Worm (Caenorhabditis elegans) whole organism, L2 larva: ENCODE data around the gene srr-3.
A peak's percentile ranks its signal among the peaks of the same experiment; 100 is the strongest.

ENCODE experiments used
- F13H6.1 ChIP-seq: sonication (generic microtip); optimal IDR thresholded peaks from 2 replicates; lab custom pipeline; 2016; ENCODE audit warnings: missing genetic modification characterization, missing compliant biosample characterization
- Y55F3AM.14 ChIP-seq: fragments of 200-800 bp; sonication (Bioruptor generic); optimal IDR thresholded peaks from 2 replicates; lab custom pipeline; 2018; ENCODE audit warnings: mild to moderate bottlenecking, missing genetic modification characterization, missing compliant biosample characterization
- ama-1 ChIP-seq: fragments of 150-350 bp; optimal IDR thresholded peaks from 2 replicates; lab custom pipeline; 2018; ENCODE audit warnings: inconsistent platforms
- blmp-1 ChIP-seq: sonication (generic microtip); optimal IDR thresholded peaks from 2 replicates; lab custom pipeline; 2017; ENCODE audit warnings: missing genetic modification characterization, mild to moderate bottlenecking, missing compliant biosample characterization, antibody characterized with exemption, moderate library complexity; ENCODE audit not compliant: insufficient read depth
- ceh-16 ChIP-seq: fragments of 150-350 bp; optimal IDR thresholded peaks from 2 replicates; lab custom pipeline; 2014; ENCODE audit warnings: missing biosample characterization, missing genetic modification characterization
- ceh-82 ChIP-seq: fragments of 150-350 bp; optimal IDR thresholded peaks from 2 replicates; lab custom pipeline; 2014; ENCODE audit warnings: missing biosample characterization, missing genetic modification characterization
- crh-2 ChIP-seq: sonication (generic microtip); optimal IDR thresholded peaks from 2 replicates; lab custom pipeline; 2017; ENCODE audit warnings: missing biosample characterization, missing genetic modification characterization
- dmd-4 ChIP-seq: sonication (generic microtip); optimal IDR thresholded peaks from 2 replicates; lab custom pipeline; 2017; ENCODE audit warnings: missing biosample characterization, missing genetic modification characterization
- fos-1 ChIP-seq: fragments of 150-350 bp; optimal IDR thresholded peaks from 2 replicates; lab custom pipeline; 2014; ENCODE audit warnings: missing biosample characterization, missing genetic modification characterization
- lin-11 ChIP-seq: fragments of 150-350 bp; sonication (generic microtip); optimal IDR thresholded peaks from 2 replicates; lab custom pipeline; 2014; ENCODE audit warnings: missing biosample characterization, missing genetic modification characterization, inconsistent platforms, mixed read lengths
- lin-13 ChIP-seq: fragments of 150-350 bp; optimal IDR thresholded peaks from 2 replicates; lab custom pipeline; 2014; ENCODE audit warnings: missing biosample characterization, missing genetic modification reagents, missing genetic modification characterization
- lin-39 ChIP-seq: fragments of 150-350 bp; optimal IDR thresholded peaks from 2 replicates; lab custom pipeline; 2014; ENCODE audit warnings: missing biosample characterization, missing genetic modification reagents, missing genetic modification characterization
- mbf-1 ChIP-seq: sonication (generic microtip); optimal IDR thresholded peaks from 2 replicates; lab custom pipeline; 2017; ENCODE audit warnings: missing biosample characterization, missing genetic modification characterization
- mdl-1 ChIP-seq, 2 experiments: fragments of 150-350 bp in 1 of 2; sonication (generic microtip) in 1 of 2; optimal IDR thresholded peaks; 2 replicates each; lab custom pipeline; 2017; ENCODE audit warnings: missing biosample characterization in 2 of 2, missing genetic modification characterization in 2 of 2
- nhr-11 ChIP-seq: fragments of 150-350 bp; optimal IDR thresholded peaks from 2 replicates; lab custom pipeline; 2014; ENCODE audit warnings: missing biosample characterization, missing genetic modification characterization
- nhr-12 ChIP-seq: fragments of 150-350 bp; optimal IDR thresholded peaks from 2 replicates; lab custom pipeline; 2014; ENCODE audit warnings: missing biosample characterization, missing genetic modification characterization
- nhr-129 ChIP-seq: fragments of 150-350 bp; optimal IDR thresholded peaks from 2 replicates; lab custom pipeline; 2014; ENCODE audit warnings: missing biosample characterization, missing genetic modification characterization
- nhr-21 ChIP-seq: fragments of 150-350 bp; optimal IDR thresholded peaks from 2 replicates; lab custom pipeline; 2014; ENCODE audit warnings: missing biosample characterization, missing genetic modification characterization
- nhr-23 ChIP-seq: fragments of 150-350 bp; optimal IDR thresholded peaks from 2 replicates; lab custom pipeline; 2014; ENCODE audit warnings: missing biosample characterization, missing genetic modification reagents, missing genetic modification characterization
- nhr-237 ChIP-seq: fragments of 150-350 bp; optimal IDR thresholded peaks from 2 replicates; lab custom pipeline; 2014; ENCODE audit warnings: missing biosample characterization, missing genetic modification characterization
- nhr-6 ChIP-seq: fragments of 150-350 bp; optimal IDR thresholded peaks from 2 replicates; lab custom pipeline; 2014; ENCODE audit warnings: missing biosample characterization, missing genetic modification characterization
- nhr-77 ChIP-seq: fragments of 150-350 bp; optimal IDR thresholded peaks from 2 replicates; lab custom pipeline; 2014; ENCODE audit warnings: missing biosample characterization, missing genetic modification characterization
- peb-1 ChIP-seq: fragments of 150-350 bp; optimal IDR thresholded peaks from 2 replicates; lab custom pipeline; 2014; ENCODE audit warnings: missing biosample characterization, missing genetic modification characterization
- sem-4 ChIP-seq: fragments of 150-350 bp; optimal IDR thresholded peaks from 2 replicates; lab custom pipeline; 2014; ENCODE audit warnings: missing biosample characterization, missing genetic modification reagents, missing genetic modification characterization
- sma-9 ChIP-seq, 2 experiments: fragments of 150-350 bp in 1 of 2; sonication (generic microtip) in 1 of 2; optimal IDR thresholded peaks; 2 replicates each; lab custom pipeline; 2014 to 2016; ENCODE audit warnings: missing genetic modification characterization in 2 of 2, mild to moderate bottlenecking in 1 of 2, missing biosample characterization in 1 of 2, missing compliant biosample characterization in 1 of 2, missing genetic modification reagents in 1 of 2, moderate library complexity in 1 of 2
- snpc-4 ChIP-seq: fragments of 150-350 bp; optimal IDR thresholded peaks from 2 replicates; lab custom pipeline; 2014; ENCODE audit warnings: missing biosample characterization, missing genetic modification characterization
- unc-39 ChIP-seq: fragments of 150-350 bp; optimal IDR thresholded peaks from 2 replicates; lab custom pipeline; 2014; ENCODE audit warnings: missing biosample characterization, missing genetic modification characterization
- ztf-11 ChIP-seq: sonication (generic microtip); optimal IDR thresholded peaks from 2 replicates; lab custom pipeline; 2017; ENCODE audit warnings: missing biosample characterization, missing genetic modification characterization
- ztf-4 ChIP-seq: fragments of 150-350 bp; optimal IDR thresholded peaks from 2 replicates; lab custom pipeline; 2014; ENCODE audit warnings: missing biosample characterization, missing genetic modification characterization

The srr-3 gene

ce11 chrV:16497504-16497903, 11.1 kb downstream of the srr-3 start, which contains the start of gene srh-136:
Gene srh-136 (minus strand): TSS chrV:16497596.
- TF ChIP-seq mbf-1 (tag; lab: Kevin White, UChicago) (no peak), nhr-237 (tag; lab: Kevin White, UChicago) (no peak), crh-2 (tag; lab: Kevin White, UChicago) (no peak), nhr-129 (no peak), mdl-1 (tag; optimal IDR thresholded peaks at IDR 0.05; lab: Kevin White, UChicago) (no peak), nhr-11 (no peak), ztf-11 (tag; lab: Kevin White, UChicago) (no peak), nhr-21 (tag; lab: Kevin White, UChicago) (no peak), sem-4 (no peak), unc-39 (tag; lab: Kevin White, UChicago) (no peak), lin-11 (tag; lab: Kevin White, UChicago) (no peak)

ce11 chrV:16494359-16494758, 14.2 kb downstream of the srr-3 start, which contains the start of gene comt-2:
Gene comt-2 (minus strand): TSS chrV:16494489.
- peak; percentile 60 for TF ChIP-seq sma-9 (GFP tag; optimal IDR thresholded peaks at IDR 0.05; lab: Kevin White, UChicago)
- TF ChIP-seq sma-9 (tag; optimal IDR thresholded peaks at IDR 0.05; lab: Kevin White, UChicago) = no peak
- TF ChIP-seq ztf-11 (tag; lab: Kevin White, UChicago) = no peak
- TF ChIP-seq fos-1 = peak; percentile 72

- TF ChIP-seq F13H6.1 (tag; lab: Kevin White, UChicago) (no peak), sem-4 (no peak), nhr-6 (no peak), ceh-82 (tag; lab: Kevin White, UChicago) (no peak), ztf-4 (tag; lab: Kevin White, UChicago) (no peak), fos-1 (no peak), ama-1 (lab: Kevin White, UChicago) (no peak), snpc-4 (no peak), Y55F3AM.14 (GFP tag; lab: Kevin White, UChicago) (no peak), dmd-4 (tag; lab: Kevin White, UChicago) (no peak), nhr-77 (no peak), nhr-12 (no peak)
Measured at ce11 chrV:16488172-16488571, 20.4 kb downstream of the srr-3 start, which contains the start of gene sqst-4. Gene sqst-4 (plus strand): TSS chrV:16488472.

DNA sequence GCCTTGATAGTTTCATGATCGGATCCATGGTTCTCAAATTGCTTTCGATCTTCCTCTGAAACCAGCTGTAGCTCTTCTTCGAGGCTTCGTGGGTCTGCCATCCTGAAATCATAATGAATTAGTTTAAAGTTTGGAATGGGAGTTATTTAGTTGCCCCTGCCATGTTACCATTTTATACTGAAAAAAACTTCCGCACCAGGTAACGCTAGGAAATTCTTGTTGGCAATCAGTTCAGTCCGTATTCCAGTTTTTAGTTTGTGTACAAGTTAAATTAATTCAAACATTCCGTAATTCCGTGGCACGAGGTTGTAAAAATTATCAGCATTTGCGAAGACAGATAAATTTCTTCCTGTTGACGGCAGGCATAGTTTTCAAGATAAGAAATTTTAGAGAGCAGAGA, 21.1 kb downstream of the srr-3 start, which contains the start of gene Y32B12A.5:
Gene Y32B12A.5, minus strand, starts transcription at position 101 of the 400 bp plus-strand sequence.
- TF ChIP-seq lin-11 (tag; lab: Kevin White, UChicago) = no peak
- TF ChIP-seq F13H6.1 (tag; lab: Kevin White, UChicago) = no peak

DNA sequence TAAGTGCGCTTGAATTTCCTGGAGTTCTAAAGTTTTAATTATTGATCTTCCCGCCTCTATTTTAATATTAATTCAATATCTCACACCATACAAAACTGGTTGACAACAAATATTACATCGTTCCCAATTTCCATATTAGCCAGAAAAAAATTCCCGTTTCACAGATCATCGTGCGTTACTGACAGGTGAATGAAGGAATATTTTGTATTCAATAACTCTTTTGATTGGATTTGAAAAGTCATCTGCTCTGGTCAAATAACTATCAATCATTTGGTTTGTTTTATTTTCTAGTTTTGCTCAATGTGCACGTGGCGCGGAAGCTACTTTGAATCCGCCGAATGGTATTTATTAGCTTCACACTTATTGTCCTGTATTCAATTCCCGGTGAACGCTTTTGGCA, 24.9 kb downstream of the srr-3 start, which contains the start of gene srh-139:
Gene srh-139, plus strand, starts transcription at position 301 of the 400 bp plus-strand sequence.
- TF ChIP-seq ceh-82 (tag; lab: Kevin White, UChicago) (no peak), lin-13 (no peak), ztf-4 (tag; lab: Kevin White, UChicago) (no peak), ceh-16 (no peak), nhr-21 (tag; lab: Kevin White, UChicago) (no peak)

DNA sequence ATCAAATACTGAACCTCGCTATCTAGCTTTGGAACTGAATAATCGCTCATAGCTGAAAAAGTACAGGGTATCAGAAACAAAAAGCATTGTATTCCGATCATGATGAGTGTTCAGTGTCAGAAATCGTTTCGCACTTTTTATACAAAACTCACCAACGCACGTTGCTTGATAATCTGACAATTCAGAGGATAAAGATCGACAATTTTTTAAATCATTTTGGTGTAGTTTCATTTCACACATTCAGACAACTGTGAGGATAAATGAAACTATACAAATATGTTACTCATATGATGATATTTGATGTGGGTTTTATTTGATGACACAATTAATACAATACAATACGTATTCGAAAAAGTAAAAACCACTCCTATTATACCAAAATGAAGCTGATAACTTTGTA, 25.5 kb downstream of the srr-3 start, which contains the start of gene F57E7.2:
Gene F57E7.2, minus strand, starts transcription at position 101 of the 400 bp plus-strand sequence.
- no peak for TF ChIP-seq nhr-23 (tag; lab: Kevin White, UChicago)
- no peak for TF ChIP-seq F13H6.1 (tag; lab: Kevin White, UChicago)
- no peak for TF ChIP-seq unc-39 (tag; lab: Kevin White, UChicago)
- no peak for TF ChIP-seq sma-9 (GFP tag; optimal IDR thresholded peaks at IDR 0.05; lab: Kevin White, UChicago)
- TF ChIP-seq sma-9 (tag; optimal IDR thresholded peaks at IDR 0.05; lab: Kevin White, UChicago) = no peak
- TF ChIP-seq blmp-1 (tag; lab: Kevin White, UChicago) = no peak
- TF ChIP-seq lin-11 (tag; lab: Kevin White, UChicago) = no peak
- TF ChIP-seq nhr-21 (tag; lab: Kevin White, UChicago) = no peak
- TF ChIP-seq ztf-4 (tag; lab: Kevin White, UChicago) = no peak
- TF ChIP-seq nhr-12 = no peak
- no peak for TF ChIP-seq lin-39 (tag; lab: Kevin White, UChicago)
- TF ChIP-seq peb-1 (tag; lab: Kevin White, UChicago) = no peak
